Worm (Caenorhabditis elegans) whole organism, mixed stage, embryonic: ENCODE results near the gene syx-16.

Experiments
- mls-2 ChIP-seq: sonication (generic microtip); optimal IDR thresholded peaks from 2 replicates; lab custom pipeline; 2016; ENCODE audit warnings: mild to moderate bottlenecking, missing genetic modification characterization, moderate library complexity, missing compliant biosample characterization
- snpc-4 ChIP-seq: fragments of 150-350 bp; optimal IDR thresholded peaks from 2 replicates; lab custom pipeline; 2014; ENCODE audit warnings: missing biosample characterization, missing genetic modification characterization
- ztf-11 ChIP-seq: fragments of 150-350 bp; optimal IDR thresholded peaks from 2 replicates; lab custom pipeline; 2014; ENCODE audit warnings: missing biosample characterization, missing genetic modification characterization

DNA sequence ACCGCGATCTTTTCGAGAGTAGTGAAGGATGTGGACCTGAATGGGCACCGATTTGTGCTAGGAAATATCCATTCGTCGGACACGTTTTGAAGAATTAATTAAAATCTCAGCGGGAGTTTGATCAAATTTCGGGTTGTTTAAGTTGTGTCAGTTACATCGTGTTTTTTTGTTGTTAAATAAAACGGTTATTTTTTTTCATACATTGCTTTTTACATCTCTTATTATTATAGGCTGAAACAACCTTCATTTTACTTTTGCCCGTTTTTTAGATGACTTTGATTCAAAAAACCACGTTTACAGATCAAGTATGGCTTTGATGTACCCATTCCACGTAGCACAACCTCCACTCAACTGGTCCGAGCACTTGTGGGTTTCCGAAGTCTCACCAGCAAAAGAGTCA lies 35.8 kb downstream of the syx-16 start, which contains the start of gene emb-1:
- TF ChIP-seq snpc-4 (tag; lab: Kevin White, UChicago) (no peak), ztf-11 (tag; lab: Kevin White, UChicago) (no peak), mls-2 (no peak)
